Fruit fly (Drosophila melanogaster) Kc167 (cell line): ENCODE data around the gene CG7702.

Experiments used
- Myc ChIP-seq: fragments of >200 bp; optimal IDR thresholded peaks from 2 replicates; lab custom pipeline; 2017; ENCODE audit warnings: missing external identifiers
- h ChIP-seq: fragments of >200 bp; optimal IDR thresholded peaks from 3 replicates; lab custom pipeline; 2018; ENCODE audit warnings: missing external identifiers
- psq ChIP-seq: fragments of >200 bp; optimal IDR thresholded peaks from 2 replicates; lab custom pipeline; 2017; ENCODE audit warnings: missing external identifiers

DNA sequence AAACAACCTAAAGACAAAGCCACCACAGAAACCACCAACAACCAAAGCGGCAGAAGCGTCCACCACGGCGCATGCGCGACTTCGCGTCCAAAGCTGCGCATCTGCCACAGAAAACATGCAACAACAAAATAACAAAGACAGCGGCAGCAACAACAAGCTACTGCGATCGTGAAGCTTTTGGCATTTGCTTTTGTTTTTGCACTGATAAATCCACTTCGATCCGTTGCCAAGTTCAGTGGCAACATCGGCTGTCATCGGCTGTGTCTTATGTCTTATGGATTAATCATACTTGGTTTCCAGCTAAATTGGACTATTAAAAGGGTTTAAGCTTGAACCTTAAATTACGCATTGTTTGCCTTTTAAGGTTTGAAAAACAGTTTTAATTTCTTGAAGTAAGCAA, 23.4 kb downstream of the CG7702 start, which contains the start of gene Muc91C:
- TF ChIP-seq Myc (lab: Kevin White, UChicago) (no peak), h (lab: Kevin White, UChicago) (no peak), psq (no peak)
